Fruit fly (Drosophila melanogaster): Measurements from ENCODE around the gene CG13051.
A peak's percentile ranks its signal among the peaks of the same experiment; 100 is the strongest.

CG13051 gene

dm6 chr3L:16265000-16265399, at the start of gene CG13051, which contains the start of gene CG13069:
Gene CG13051, minus strand, starts transcription at chr3L:16265100.
Gene CG13069, plus strand, starts transcription at chr3L:16265385.
- no peak for TF ChIP-seq salr (GFP tag; optimal IDR thresholded peaks at IDR 0.05)
- TF ChIP-seq cyc (GFP tag; optimal IDR thresholded peaks at IDR 0.05), result no peak
- TF ChIP-seq CG1621 (tag; optimal IDR thresholded peaks at IDR 0.05), result no peak
- no peak for TF ChIP-seq CG6163 (GFP tag; IDR thresholded peaks at IDR 0.05)
- TF ChIP-seq dsx (GFP tag; optimal IDR thresholded peaks at IDR 0.05; ENCODE audit: poor library complexity, severe bottlenecking), result no peak
- no peak for TF ChIP-seq CG11902 (GFP tag; optimal IDR thresholded peaks at IDR 0.05)
- no peak for TF ChIP-seq CG6276 (GFP tag; optimal IDR thresholded peaks at IDR 0.05)
- TF ChIP-seq Sox15 (GFP tag; optimal IDR thresholded peaks at IDR 0.05), result no peak

- TF ChIP-seq CG15336 (GFP tag; IDR thresholded peaks at IDR 0.05) (no peak), fd59A (GFP tag; optimal IDR thresholded peaks at IDR 0.05) (no peak), CG8119 (GFP tag; IDR thresholded peaks at IDR 0.05) (no peak), achi (GFP tag; optimal IDR thresholded peaks at IDR 0.05) (peak; percentile 8), Ets96B (tag; optimal IDR thresholded peaks at IDR 0.05) (no peak), Eip78C (GFP tag) (no peak), svp (GFP tag) (peak; percentile 12), CG8632 (GFP tag; optimal IDR thresholded peaks at IDR 0.05) (no peak)
Measured at dm6 chr3L:16313985-16314384, 49.1 kb upstream of the CG13051 start, which contains the start of gene CG13062. Gene CG13062, plus strand, starts transcription at chr3L:16314285.

dm6 chr3L:16309972-16310371, 45.1 kb upstream of the CG13051 start:
- TF ChIP-seq CG31627 (GFP tag; optimal IDR thresholded peaks at IDR 0.05) (no peak), CG1621 (tag; optimal IDR thresholded peaks at IDR 0.05) (no peak), ss (GFP tag; optimal IDR thresholded peaks at IDR 0.05) (no peak), Sox14 (GFP tag; optimal IDR thresholded peaks at IDR 0.05) (peak; percentile 38), achi (GFP tag; optimal IDR thresholded peaks at IDR 0.05) (peak; percentile 34), CG11294 (GFP tag; IDR thresholded peaks at IDR 0.05) (peak; percentile 52), Ets96B (tag; optimal IDR thresholded peaks at IDR 0.05) (no peak), dac (GFP tag; optimal IDR thresholded peaks at IDR 0.05) (peak; percentile 83), CG10631 (GFP tag; optimal IDR thresholded peaks at IDR 0.05) (peak; percentile 59), CG32006 (GFP tag; optimal IDR thresholded peaks at IDR 0.05) (peak; percentile 80), lz (GFP tag; optimal IDR thresholded peaks at IDR 0.05) (peak; percentile 52), cyc (GFP tag; optimal IDR thresholded peaks at IDR 0.05) (no peak), CG15336 (GFP tag; IDR thresholded peaks at IDR 0.05) (peak; percentile 82), fkh (GFP tag; optimal IDR thresholded peaks at IDR 0.05) (no peak), Eip93F (GFP tag; optimal IDR thresholded peaks at IDR 0.05) (no peak), Hr39 (GFP tag; optimal IDR thresholded peaks at IDR 0.05) (peak; percentile 10), CG34406 (GFP tag; optimal IDR thresholded peaks at IDR 0.05) (no peak), topi (GFP tag; optimal IDR thresholded peaks at IDR 0.05) (no peak), svp (GFP tag) (no peak), eg (GFP tag; IDR thresholded peaks at IDR 0.05) (peak; percentile 86), CG6792 (GFP tag; optimal IDR thresholded peaks at IDR 0.05) (peak; percentile 50), Ets21C (GFP tag; optimal IDR thresholded peaks at IDR 0.05) (no peak), CG3032 (tag; optimal IDR thresholded peaks at IDR 0.05) (no peak), Eip75B (GFP tag; optimal IDR thresholded peaks at IDR 0.05) (peak; percentile 61), OdsH (GFP tag; optimal IDR thresholded peaks at IDR 0.05) (peak; percentile 51), CG8119 (GFP tag; IDR thresholded peaks at IDR 0.05) (peak; percentile 66), CG11902 (GFP tag; optimal IDR thresholded peaks at IDR 0.05) (no peak), dsx (GFP tag; optimal IDR thresholded peaks at IDR 0.05; ENCODE audit: poor library complexity, severe bottlenecking) (no peak), fd59A (GFP tag; optimal IDR thresholded peaks at IDR 0.05) (no peak), CG16779 (tag; optimal IDR thresholded peaks at IDR 0.05) (peak; percentile 37), CG4318 (GFP tag; optimal IDR thresholded peaks at IDR 0.05) (peak; percentile 47), esn (GFP tag; optimal IDR thresholded peaks at IDR 0.05) (no peak), Hr38 (GFP tag; optimal IDR thresholded peaks at IDR 0.05) (no peak), vri (GFP tag; optimal IDR thresholded peaks at IDR 0.05) (no peak), Met (GFP tag; optimal IDR thresholded peaks at IDR 0.05) (no peak), pdm3 (GFP tag; optimal IDR thresholded peaks at IDR 0.05) (peak; percentile 36), Smox (GFP tag; optimal IDR thresholded peaks at IDR 0.05) (no peak), CG6854 (GFP tag; optimal IDR thresholded peaks at IDR 0.05) (no peak), Blimp-1 (GFP tag; optimal IDR thresholded peaks at IDR 0.05) (no peak), Sox15 (GFP tag; optimal IDR thresholded peaks at IDR 0.05) (no peak), CG3919 (GFP tag; optimal IDR thresholded peaks at IDR 0.05) (peak; percentile 52), acj6 (GFP tag; optimal IDR thresholded peaks at IDR 0.05) (peak; percentile 21)

All from whole organism, prepupa.